Fruit fly (Drosophila melanogaster) Kc167 (cell line): Measurements from ENCODE around the gene PMCA.

Source experiments
- Myc ChIP-seq: fragments of >200 bp; optimal IDR thresholded peaks from 2 replicates; lab custom pipeline; 2017; ENCODE audit warnings: missing external identifiers
- Sin3A ChIP-seq: fragments of >200 bp; optimal IDR thresholded peaks from 2 replicates; lab custom pipeline; 2018; ENCODE audit warnings: missing external identifiers
- h ChIP-seq: fragments of >200 bp; optimal IDR thresholded peaks from 3 replicates; lab custom pipeline; 2018; ENCODE audit warnings: missing external identifiers
- insv ChIP-seq: fragments of >200 bp; optimal IDR thresholded peaks from 3 replicates; lab custom pipeline; 2018; ENCODE audit warnings: missing external identifiers
- psq ChIP-seq: fragments of >200 bp; optimal IDR thresholded peaks from 2 replicates; lab custom pipeline; 2017; ENCODE audit warnings: missing external identifiers
- ttk ChIP-seq: sonication (Bioruptor generic); optimal IDR thresholded peaks from 2 replicates; lab custom pipeline; 2017; ENCODE audit warnings: missing external identifiers

Gene PMCA

dm6 chr4:388784-389313, 30.1 kb upstream of the PMCA start:
- TF ChIP-seq insv = no peak

- TF ChIP-seq Sin3A (lab: Kevin White, UChicago) = no peak
- no peak for TF ChIP-seq Myc (lab: Kevin White, UChicago)
- TF ChIP-seq insv = no peak
- TF ChIP-seq h (lab: Kevin White, UChicago) = no peak
- no peak for TF ChIP-seq ttk (lab: Kevin White, UChicago)
- TF ChIP-seq psq (lab: Kevin White, UChicago) = no peak
Measured at dm6 chr4:386752-387151, 28.0 kb upstream of the PMCA start.

DNA sequence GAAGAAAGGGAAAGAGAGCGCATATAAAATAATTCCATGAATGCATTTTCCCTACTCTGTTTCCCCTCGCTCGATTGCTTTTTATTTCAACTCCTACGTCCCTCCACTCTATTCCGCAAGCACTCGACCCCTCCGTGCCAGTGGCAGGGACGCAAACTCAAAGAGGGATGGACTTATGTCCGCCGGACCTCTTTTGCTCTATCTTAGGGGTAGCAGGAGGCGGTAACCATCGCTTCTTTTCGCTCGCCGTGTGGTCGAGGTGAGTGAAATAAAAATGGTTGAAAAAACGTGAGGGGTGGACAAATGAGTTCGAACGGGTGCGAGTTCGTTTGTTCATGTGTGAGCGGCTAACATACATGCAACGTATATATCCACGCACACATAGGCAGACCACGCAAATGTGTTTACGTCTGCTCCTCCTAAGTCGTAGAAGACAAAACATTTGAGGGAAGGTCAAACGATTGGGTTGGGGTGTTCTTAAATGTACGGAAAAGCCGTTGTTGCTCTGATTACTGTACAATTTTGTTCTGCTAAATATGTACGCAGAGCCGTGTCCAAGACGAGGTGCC, 26.6 kb upstream of the PMCA start:
- TF ChIP-seq insv (no peak), Myc (lab: Kevin White, UChicago) (no peak), Sin3A (lab: Kevin White, UChicago) (no peak), psq (lab: Kevin White, UChicago) (no peak)

DNA sequence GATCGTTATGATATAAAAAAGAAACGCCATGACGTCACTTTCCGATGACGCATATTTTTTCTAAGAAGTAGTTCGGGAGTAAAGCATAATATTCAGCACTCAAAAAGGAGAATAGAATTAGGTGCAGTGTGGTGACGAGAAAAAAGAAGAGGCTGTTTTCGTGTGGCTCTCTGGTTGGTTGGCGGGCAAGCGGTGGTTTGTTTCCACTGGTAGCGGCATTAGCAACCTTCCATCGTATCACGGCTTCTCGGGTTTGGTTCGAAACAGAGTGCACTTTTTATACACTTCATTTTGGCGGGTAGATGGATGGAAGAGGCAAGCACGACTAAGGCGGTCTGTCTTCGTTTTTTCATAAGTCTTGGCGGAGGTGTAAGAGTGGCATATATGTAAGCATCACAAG, 25.8 kb upstream of the PMCA start:
- TF ChIP-seq psq (lab: Kevin White, UChicago) = no peak
- TF ChIP-seq insv = no peak
- no peak for TF ChIP-seq h (lab: Kevin White, UChicago)

DNA sequence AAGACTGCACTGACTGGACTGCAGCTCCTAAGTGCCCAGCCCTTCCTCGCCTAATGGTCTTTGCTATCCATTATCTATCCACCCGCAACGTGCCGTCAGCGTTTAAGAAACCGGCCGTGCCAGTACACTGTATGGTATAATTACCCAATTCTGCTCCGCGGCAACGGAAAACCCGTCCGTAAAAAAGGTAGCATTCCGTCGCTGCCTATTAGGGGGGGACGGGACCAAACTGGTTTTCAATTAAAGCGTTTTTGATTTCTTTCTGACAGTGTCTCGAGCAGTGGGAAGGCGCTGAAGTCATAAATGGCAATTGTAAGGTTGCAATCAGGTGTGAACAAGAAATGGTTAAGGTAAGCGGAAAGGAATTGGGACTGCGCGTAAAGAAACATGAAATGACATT, 21.7 kb upstream of the PMCA start:
- TF ChIP-seq insv = no peak
- TF ChIP-seq psq (lab: Kevin White, UChicago) = no peak
- TF ChIP-seq Sin3A (lab: Kevin White, UChicago) = no peak
- TF ChIP-seq ttk (lab: Kevin White, UChicago) = no peak
- TF ChIP-seq Myc (lab: Kevin White, UChicago) = no peak
- no peak for TF ChIP-seq h (lab: Kevin White, UChicago)

DNA sequence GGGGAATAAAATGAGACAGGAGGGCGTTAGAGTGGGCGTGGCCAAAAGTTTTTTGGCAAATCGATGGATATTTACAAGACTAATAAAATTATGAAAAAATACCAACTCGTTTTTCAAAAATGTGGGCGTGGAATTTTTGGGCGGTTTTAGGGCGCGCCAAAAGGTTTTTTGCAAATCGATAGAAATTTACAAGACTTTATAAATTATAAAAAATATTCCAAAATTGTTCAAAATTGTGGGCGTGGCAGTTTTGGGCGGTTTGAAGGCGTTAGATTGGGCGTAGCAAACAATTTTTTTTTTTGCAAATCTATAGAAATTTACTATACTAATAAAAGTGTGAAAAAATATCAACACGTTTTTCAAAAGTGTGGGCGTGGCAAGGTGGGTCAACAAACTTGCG, 20.4 kb upstream of the PMCA start:
- TF ChIP-seq h (lab: Kevin White, UChicago) (no peak), Myc (lab: Kevin White, UChicago) (no peak)

- TF ChIP-seq insv = no peak
- no peak for TF ChIP-seq ttk (lab: Kevin White, UChicago)
- TF ChIP-seq Myc (lab: Kevin White, UChicago) = no peak
- TF ChIP-seq h (lab: Kevin White, UChicago) = no peak
- no peak for TF ChIP-seq Sin3A (lab: Kevin White, UChicago)
- TF ChIP-seq psq (lab: Kevin White, UChicago) = no peak
Measured at dm6 chr4:359759-360290, 1.1 kb upstream of the PMCA start, which contains the start of gene Hcf. TSS of gene Hcf (plus strand) at chr4:359938.

dm6 chr4:358930-359268, 182 bp upstream of the PMCA start:
- no peak for TF ChIP-seq psq (lab: Kevin White, UChicago)
- TF ChIP-seq insv = no peak
- no peak for TF ChIP-seq Myc (lab: Kevin White, UChicago)
- TF ChIP-seq ttk (lab: Kevin White, UChicago) = no peak
- no peak for TF ChIP-seq h (lab: Kevin White, UChicago)

DNA sequence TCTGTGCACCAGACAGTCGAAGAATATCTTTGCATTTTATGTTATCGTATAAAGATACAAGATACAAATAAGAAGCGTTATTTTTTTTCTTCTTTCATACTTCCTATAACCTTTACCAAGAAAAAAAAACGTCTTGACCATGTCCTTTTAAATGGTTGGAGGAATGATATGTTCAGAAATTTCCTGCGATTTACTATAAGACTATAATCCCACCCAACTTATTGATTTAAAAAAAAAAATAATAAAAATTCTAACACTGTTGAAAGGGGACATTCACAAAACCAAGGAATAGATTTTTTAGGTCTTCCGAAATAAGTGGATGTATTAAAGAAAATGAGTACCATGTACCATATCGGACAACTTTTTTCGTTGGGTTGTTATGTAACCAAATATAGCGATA, 22.7 kb downstream of the PMCA start:
- no peak for TF ChIP-seq Sin3A (lab: Kevin White, UChicago)
- TF ChIP-seq psq (lab: Kevin White, UChicago) = no peak
- no peak for TF ChIP-seq h (lab: Kevin White, UChicago)
- no peak for TF ChIP-seq ttk (lab: Kevin White, UChicago)
- TF ChIP-seq insv = no peak
- no peak for TF ChIP-seq Myc (lab: Kevin White, UChicago)

DNA sequence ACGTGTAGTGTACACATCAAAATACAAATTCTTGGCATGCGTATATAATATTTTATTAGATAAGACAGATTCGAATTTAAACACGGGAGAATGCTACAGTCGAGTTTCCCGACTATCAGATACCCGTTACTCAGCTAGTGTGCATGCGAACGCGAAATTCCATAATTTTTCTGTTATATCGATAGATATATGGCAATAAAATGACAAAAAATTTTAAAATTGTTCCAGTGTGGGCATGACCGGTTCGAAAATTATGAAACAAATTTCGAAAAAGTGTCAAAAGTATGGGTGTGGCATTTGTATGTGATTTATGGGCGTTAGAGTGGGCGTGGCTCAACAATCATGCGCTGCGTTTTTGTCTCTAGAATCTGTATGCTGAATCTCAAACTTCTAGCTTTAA, 26.4 kb downstream of the PMCA start:
- TF ChIP-seq h (lab: Kevin White, UChicago) (no peak), Sin3A (lab: Kevin White, UChicago) (no peak), ttk (lab: Kevin White, UChicago) (no peak), psq (lab: Kevin White, UChicago) (no peak), Myc (lab: Kevin White, UChicago) (no peak), insv (no peak)

DNA sequence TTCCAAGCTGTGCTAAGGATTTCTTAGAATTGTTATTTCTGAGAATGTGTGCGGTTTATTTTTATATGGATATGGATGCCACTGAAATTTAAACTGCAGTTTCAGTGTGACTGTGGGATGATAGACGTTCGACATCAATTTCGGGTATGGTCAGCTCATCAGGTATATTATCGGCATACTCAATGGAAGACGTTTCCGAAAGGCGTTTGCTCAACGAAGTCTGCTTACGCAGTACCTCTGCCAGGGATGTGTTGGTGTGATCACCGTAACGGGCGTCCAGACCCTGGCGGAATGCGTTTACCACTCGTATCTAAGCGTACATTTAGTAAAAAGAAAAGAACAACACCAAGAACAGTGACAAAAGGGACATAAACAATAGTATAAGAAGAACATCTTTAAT, 29.6 kb downstream of the PMCA start:
- TF ChIP-seq psq (lab: Kevin White, UChicago) (no peak), Sin3A (lab: Kevin White, UChicago) (no peak), insv (no peak), ttk (lab: Kevin White, UChicago) (no peak), h (lab: Kevin White, UChicago) (no peak), Myc (lab: Kevin White, UChicago) (no peak)

DNA sequence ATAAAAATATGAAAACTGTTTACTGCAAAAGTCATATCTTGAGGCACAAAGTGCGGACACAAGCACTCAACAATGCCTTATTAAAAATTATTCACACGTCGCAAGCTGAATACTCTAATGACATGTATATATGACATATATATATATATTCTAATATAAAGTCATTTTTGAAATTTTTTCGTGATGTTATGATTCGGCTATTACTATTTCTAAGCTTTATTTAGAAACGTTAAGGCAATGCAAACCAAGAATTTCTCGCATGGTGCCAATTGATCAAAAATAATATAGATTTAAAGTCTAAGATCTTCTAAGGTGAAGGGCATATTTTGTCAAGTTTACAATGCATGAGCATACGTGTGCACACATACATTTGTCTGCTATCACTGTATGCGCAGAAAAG, 39.9 kb downstream of the PMCA start:
- TF ChIP-seq psq (lab: Kevin White, UChicago) (no peak), insv (no peak), h (lab: Kevin White, UChicago) (no peak), ttk (lab: Kevin White, UChicago) (no peak), Myc (lab: Kevin White, UChicago) (no peak), Sin3A (lab: Kevin White, UChicago) (no peak)

- no peak for TF ChIP-seq ttk (lab: Kevin White, UChicago)
- no peak for TF ChIP-seq psq (lab: Kevin White, UChicago)
- no peak for TF ChIP-seq Myc (lab: Kevin White, UChicago)
- no peak for TF ChIP-seq Sin3A (lab: Kevin White, UChicago)
- TF ChIP-seq h (lab: Kevin White, UChicago) = no peak
- TF ChIP-seq insv = no peak
Measured at dm6 chr4:315322-315721, 43.4 kb downstream of the PMCA start.
